Worm (Caenorhabditis elegans) whole organism, late embryonic: ENCODE data around the gene dhhc-5.

ENCODE experiments used
- K09A11.1 ChIP-seq: sonication (generic microtip); optimal IDR thresholded peaks from 2 replicates; lab custom pipeline; 2017; ENCODE audit warnings: antibody characterized with exemption, mild to moderate bottlenecking, missing genetic modification characterization, missing compliant biosample characterization; ENCODE audit not compliant: insufficient read depth
- ama-1 ChIP-seq: fragments of 150-350 bp; optimal IDR thresholded peaks from 2 replicates; lab custom pipeline; 2014
- ceh-14 ChIP-seq: sonication (generic microtip); optimal IDR thresholded peaks from 2 replicates; lab custom pipeline; 2016; ENCODE audit warnings: missing genotype, missing genetic modification characterization, missing compliant biosample characterization
- ceh-34 ChIP-seq: sonication (generic microtip); optimal IDR thresholded peaks from 2 replicates; lab custom pipeline; 2016; ENCODE audit warnings: mild to moderate bottlenecking, missing genetic modification characterization, missing compliant biosample characterization
- elt-2 ChIP-seq: sonication (generic microtip); optimal IDR thresholded peaks from 2 replicates; lab custom pipeline; 2016; ENCODE audit warnings: missing genetic modification reagents, missing genetic modification characterization, missing compliant biosample characterization
- fkh-10 ChIP-seq: fragments of 150-350 bp; optimal IDR thresholded peaks from 2 replicates; lab custom pipeline; 2014; ENCODE audit warnings: missing biosample characterization, missing genetic modification reagents, missing genetic modification characterization
- gmeb-2 ChIP-seq: sonication (generic microtip); optimal IDR thresholded peaks from 2 replicates; lab custom pipeline; 2016; ENCODE audit warnings: missing genetic modification characterization, inconsistent platforms, missing compliant biosample characterization
- pat-9 ChIP-seq: fragments of 200-800 bp; sonication (Bioruptor generic); optimal IDR thresholded peaks from 2 replicates; lab custom pipeline; 2018; ENCODE audit warnings: mild to moderate bottlenecking, missing genetic modification characterization, moderate library complexity, missing compliant biosample characterization
- pha-4 ChIP-seq: fragments of 150-350 bp; optimal IDR thresholded peaks from 2 replicates; lab custom pipeline; 2018; ENCODE audit warnings: missing biosample characterization, missing genetic modification reagents, missing genetic modification characterization
- pqm-1 ChIP-seq: sonication (generic microtip); optimal IDR thresholded peaks from 2 replicates; lab custom pipeline; 2016; ENCODE audit warnings: missing genetic modification characterization, missing compliant biosample characterization
- unc-86 ChIP-seq: sonication (generic microtip); optimal IDR thresholded peaks from 2 replicates; lab custom pipeline; 2016; ENCODE audit warnings: missing genetic modification characterization, missing compliant biosample characterization

DNA sequence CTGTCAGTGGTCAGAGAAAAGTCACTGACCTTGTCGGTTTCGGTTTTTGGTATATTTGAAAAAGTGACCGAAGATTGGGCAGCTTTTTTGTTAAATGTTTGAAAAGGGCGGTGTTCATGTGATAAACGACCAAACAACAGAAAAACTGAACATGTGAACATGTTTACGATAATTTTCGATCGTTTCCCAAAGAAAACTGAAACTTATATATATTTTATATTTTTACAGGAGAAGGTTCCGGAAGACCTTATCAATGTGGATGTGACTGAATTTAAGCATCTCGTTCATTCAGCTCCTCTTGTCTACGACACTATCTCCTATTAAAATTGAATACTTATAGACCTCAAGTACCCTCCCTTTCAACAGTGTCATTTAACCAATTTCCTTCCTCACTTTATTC, 49.2 kb downstream of the dhhc-5 start:
- no peak for TF ChIP-seq ama-1 (lab: Kevin White, UChicago)
- no peak for TF ChIP-seq unc-86 (tag; lab: Kevin White, UChicago)
- no peak for TF ChIP-seq K09A11.1
- TF ChIP-seq fkh-10 = no peak
- no peak for TF ChIP-seq elt-2 (tag; lab: Kevin White, UChicago)
- TF ChIP-seq pqm-1 (tag; lab: Kevin White, UChicago) = no peak
- no peak for TF ChIP-seq pha-4 (tag; lab: Kevin White, UChicago)
- TF ChIP-seq pat-9 (tag; lab: Kevin White, UChicago) = no peak
- TF ChIP-seq ceh-14 (tag; lab: Kevin White, UChicago) = no peak
- TF ChIP-seq ceh-34 (tag; lab: Kevin White, UChicago) = no peak
- TF ChIP-seq gmeb-2 = no peak
